Worm (Caenorhabditis elegans): ENCODE measurements around the gene glb-29.

DNA sequence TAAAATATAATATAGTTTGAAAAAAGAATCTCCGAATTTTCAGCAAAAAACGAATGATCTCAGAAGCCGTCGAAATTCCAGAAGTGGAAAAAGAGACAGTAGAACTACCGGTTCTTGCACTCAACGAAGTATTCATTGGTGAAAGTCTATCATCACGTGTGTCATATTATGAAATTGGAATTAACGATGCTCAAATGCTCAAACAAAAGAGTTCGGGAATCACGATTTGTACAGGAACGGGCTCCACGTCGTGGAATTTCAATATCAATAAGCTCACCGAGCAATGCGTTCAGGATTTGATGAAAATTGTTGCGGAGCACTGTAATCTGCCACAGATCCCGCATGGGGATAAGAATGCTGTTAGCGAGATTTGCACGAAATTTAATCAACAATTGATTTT lies 49.4 kb downstream of the glb-29 start:
- TF ChIP-seq nhr-11 (tag; optimal IDR thresholded peaks at IDR 0.05) (no peak), pha-4 (GFP tag; IDR thresholded peaks at IDR 0.05) (no peak), pha-4 (tag; optimal IDR thresholded peaks at IDR 0.05) (no peak), nhr-25 (tag; optimal IDR thresholded peaks at IDR 0.05; ENCODE audit: borderline replicate concordance, insufficient read depth) (no peak), ceh-82 (tag; optimal IDR thresholded peaks at IDR 0.05) (no peak), unc-62 (GFP tag; optimal IDR thresholded peaks at IDR 0.05 in 1 of 2) (no peak), unc-62 (tag; optimal IDR thresholded peaks at IDR 0.05) (no peak), nhr-77 (tag; optimal IDR thresholded peaks at IDR 0.05) (no peak), hmg-1.1 (GFP tag; IDR thresholded peaks at IDR 0.05) (no peak), dmd-8 (GFP tag; IDR thresholded peaks at IDR 0.05) (no peak), nhr-48 (tag; optimal IDR thresholded peaks at IDR 0.05) (no peak), tra-1 (GFP tag; IDR thresholded peaks at IDR 0.05) (no peak), F37D6.2 (tag; optimal IDR thresholded peaks at IDR 0.05) (no peak), egl-27 (tag; optimal IDR thresholded peaks at IDR 0.05) (no peak)

Data from whole organism, L4 larva.